Worm (Caenorhabditis elegans) whole organism, L1 larva: ENCODE results near the gene cyp-14A5.

ENCODE experiments used
- ama-1 ChIP-seq: fragments of 150-350 bp; optimal IDR thresholded peaks from 2 replicates; lab custom pipeline; 2014
- ceh-8 ChIP-seq: fragments of 200-800 bp; sonication (Bioruptor generic); optimal IDR thresholded peaks from 2 replicates; lab custom pipeline; 2018; ENCODE audit warnings: mild to moderate bottlenecking, missing genetic modification characterization, moderate library complexity, missing compliant biosample characterization
- ceh-82 ChIP-seq, 3 experiments: fragments of 150-350 bp in 1 of 3; sonication (generic microtip) in 2 of 3; optimal IDR thresholded peaks; 2 replicates each; lab custom pipeline; 2014 to 2017; ENCODE audit warnings: missing biosample characterization in 3 of 3, missing genetic modification characterization in 3 of 3
- egl-27 ChIP-seq, 2 experiments: fragments of 150-350 bp in 1 of 2; sonication (generic microtip); optimal IDR thresholded peaks; 3 replicates each; lab custom pipeline; 2017 to 2018; ENCODE audit warnings: missing biosample characterization in 2 of 2, missing genetic modification characterization in 2 of 2, missing genetic modification reagents in 2 of 2
- lin-39 ChIP-seq: fragments of 150-350 bp; optimal IDR thresholded peaks from 2 replicates; lab custom pipeline; 2014; ENCODE audit warnings: missing biosample characterization, missing genetic modification reagents, missing genetic modification characterization
- lsy-2 ChIP-seq, 2 experiments: fragments of 150-350 bp; optimal IDR thresholded peaks; 2 replicates each; lab custom pipeline; 2014; ENCODE audit warnings: missing biosample characterization in 2 of 2, missing genetic modification characterization in 2 of 2
- mdl-1 ChIP-seq, 2 experiments: fragments of 150-350 bp; optimal IDR thresholded peaks; 2 replicates each; lab custom pipeline; 2014 to 2017; ENCODE audit warnings: missing biosample characterization in 2 of 2, missing genetic modification characterization in 2 of 2, inconsistent platforms in 1 of 2
- nhr-237 ChIP-seq: fragments of 150-350 bp; optimal IDR thresholded peaks from 2 replicates; lab custom pipeline; 2014; ENCODE audit warnings: missing biosample characterization, missing genetic modification characterization
- pqm-1 ChIP-seq: sonication (generic microtip); optimal IDR thresholded peaks from 3 replicates; lab custom pipeline; 2017; ENCODE audit warnings: missing biosample characterization, missing genetic modification characterization
- skn-1 ChIP-seq: fragments of 150-350 bp; optimal IDR thresholded peaks from 2 replicates; lab custom pipeline; 2014; ENCODE audit warnings: missing biosample characterization, missing genetic modification characterization
- sptf-1 ChIP-seq: fragments of 150-350 bp; optimal IDR thresholded peaks from 2 replicates; lab custom pipeline; 2014; ENCODE audit warnings: missing biosample characterization, missing genetic modification characterization
- zag-1 ChIP-seq: fragments of 150-350 bp; optimal IDR thresholded peaks from 2 replicates; lab custom pipeline; 2014; ENCODE audit warnings: missing biosample characterization, missing genetic modification characterization
- zip-4 ChIP-seq: fragments of 200-800 bp; sonication (Bioruptor generic); optimal IDR thresholded peaks from 2 replicates; lab custom pipeline; 2018; ENCODE audit warnings: mild to moderate bottlenecking, missing genetic modification characterization, moderate library complexity, missing compliant biosample characterization

- no peak for TF ChIP-seq ceh-8 (GFP tag; lab: Kevin White, UChicago)
- TF ChIP-seq pqm-1 (tag; lab: Kevin White, UChicago) = no peak
- no peak for TF ChIP-seq skn-1 (tag; lab: Kevin White, UChicago)
- no peak for TF ChIP-seq ama-1 (lab: Kevin White, UChicago)
- no peak for TF ChIP-seq lsy-2 (tag; optimal IDR thresholded peaks at IDR 0.05; lab: Kevin White, UChicago)
- no peak for TF ChIP-seq zip-4 (GFP tag; lab: Kevin White, UChicago)
- no peak for TF ChIP-seq egl-27 (tag; optimal IDR thresholded peaks at IDR 0.05; lab: Kevin White, UChicago)
- TF ChIP-seq zag-1 = no peak
- no peak for TF ChIP-seq mdl-1 (tag; optimal IDR thresholded peaks at IDR 0.05; lab: Kevin White, UChicago)
- no peak for TF ChIP-seq sptf-1 (tag; lab: Kevin White, UChicago)
- TF ChIP-seq nhr-237 = no peak
- TF ChIP-seq ceh-82 (tag; optimal IDR thresholded peaks at IDR 0.05; lab: Kevin White, UChicago) = no peak
- no peak for TF ChIP-seq lin-39 (tag; lab: Kevin White, UChicago)
Measured at ce11 chrV:5408223-5408622, 14.9 kb downstream of the cyp-14A5 start, which contains the start of gene C25A6.1.
